Worm (Caenorhabditis elegans) whole organism, L2 larva: ENCODE data around the gene idpa-1.

Source experiments
- C34F6.9 ChIP-seq: fragments of 150-350 bp; optimal IDR thresholded peaks from 2 replicates; lab custom pipeline; 2014; ENCODE audit warnings: missing biosample characterization, missing genetic modification characterization
- F13H6.1 ChIP-seq: sonication (generic microtip); optimal IDR thresholded peaks from 2 replicates; lab custom pipeline; 2016; ENCODE audit warnings: missing genetic modification characterization, missing compliant biosample characterization
- R02D3.7 ChIP-seq: fragments of 150-350 bp; optimal IDR thresholded peaks from 2 replicates; lab custom pipeline; 2014; ENCODE audit warnings: missing biosample characterization, missing genetic modification characterization
- Y55F3AM.14 ChIP-seq: fragments of 200-800 bp; sonication (Bioruptor generic); optimal IDR thresholded peaks from 2 replicates; lab custom pipeline; 2018; ENCODE audit warnings: mild to moderate bottlenecking, missing genetic modification characterization, missing compliant biosample characterization
- ZK546.5 ChIP-seq: sonication (generic microtip); optimal IDR thresholded peaks from 2 replicates; lab custom pipeline; 2017; ENCODE audit warnings: missing biosample characterization, missing genetic modification characterization
- blmp-1 ChIP-seq: sonication (generic microtip); optimal IDR thresholded peaks from 2 replicates; lab custom pipeline; 2017; ENCODE audit warnings: missing genetic modification characterization, mild to moderate bottlenecking, missing compliant biosample characterization, antibody characterized with exemption, moderate library complexity; ENCODE audit not compliant: insufficient read depth
- ceh-16 ChIP-seq: fragments of 150-350 bp; optimal IDR thresholded peaks from 2 replicates; lab custom pipeline; 2014; ENCODE audit warnings: missing biosample characterization, missing genetic modification characterization
- crh-2 ChIP-seq: sonication (generic microtip); optimal IDR thresholded peaks from 2 replicates; lab custom pipeline; 2017; ENCODE audit warnings: missing biosample characterization, missing genetic modification characterization
- dmd-4 ChIP-seq: sonication (generic microtip); optimal IDR thresholded peaks from 2 replicates; lab custom pipeline; 2017; ENCODE audit warnings: missing biosample characterization, missing genetic modification characterization
- egl-27 ChIP-seq: sonication (generic microtip); optimal IDR thresholded peaks from 3 replicates; lab custom pipeline; 2017; ENCODE audit warnings: missing biosample characterization, missing genetic modification reagents, missing genetic modification characterization
- elt-1 ChIP-seq: fragments of 150-350 bp; optimal IDR thresholded peaks from 2 replicates; lab custom pipeline; 2014; ENCODE audit warnings: missing biosample characterization, missing genetic modification characterization
- elt-3 ChIP-seq: sonication (generic microtip); optimal IDR thresholded peaks from 2 replicates; lab custom pipeline; 2017; ENCODE audit warnings: missing biosample characterization, missing genetic modification characterization
- gmeb-1 ChIP-seq: fragments of 150-350 bp; optimal IDR thresholded peaks from 2 replicates; lab custom pipeline; 2014; ENCODE audit warnings: missing biosample characterization, missing genetic modification characterization
- lin-11 ChIP-seq: fragments of 150-350 bp; sonication (generic microtip); optimal IDR thresholded peaks from 2 replicates; lab custom pipeline; 2014; ENCODE audit warnings: missing biosample characterization, missing genetic modification characterization, inconsistent platforms, mixed read lengths
- lin-13 ChIP-seq: fragments of 150-350 bp; optimal IDR thresholded peaks from 2 replicates; lab custom pipeline; 2014; ENCODE audit warnings: missing biosample characterization, missing genetic modification reagents, missing genetic modification characterization
- lin-39 ChIP-seq: fragments of 150-350 bp; optimal IDR thresholded peaks from 2 replicates; lab custom pipeline; 2014; ENCODE audit warnings: missing biosample characterization, missing genetic modification reagents, missing genetic modification characterization
- mbf-1 ChIP-seq: sonication (generic microtip); optimal IDR thresholded peaks from 2 replicates; lab custom pipeline; 2017; ENCODE audit warnings: missing biosample characterization, missing genetic modification characterization
- mdl-1 ChIP-seq, 2 experiments: fragments of 150-350 bp in 1 of 2; sonication (generic microtip) in 1 of 2; optimal IDR thresholded peaks; 2 replicates each; lab custom pipeline; 2017; ENCODE audit warnings: missing biosample characterization in 2 of 2, missing genetic modification characterization in 2 of 2
- nhr-10 ChIP-seq: sonication (generic microtip); optimal IDR thresholded peaks from 2 replicates; lab custom pipeline; 2017; ENCODE audit warnings: missing biosample characterization, missing genetic modification characterization
- nhr-11 ChIP-seq: fragments of 150-350 bp; optimal IDR thresholded peaks from 2 replicates; lab custom pipeline; 2014; ENCODE audit warnings: missing biosample characterization, missing genetic modification characterization
- nhr-129 ChIP-seq: fragments of 150-350 bp; optimal IDR thresholded peaks from 2 replicates; lab custom pipeline; 2014; ENCODE audit warnings: missing biosample characterization, missing genetic modification characterization
- nhr-23 ChIP-seq: fragments of 150-350 bp; optimal IDR thresholded peaks from 2 replicates; lab custom pipeline; 2014; ENCODE audit warnings: missing biosample characterization, missing genetic modification reagents, missing genetic modification characterization
- nhr-25 ChIP-seq: fragments of 150-350 bp; sonication (generic microtip); optimal IDR thresholded peaks from 3 replicates; lab custom pipeline; 2014; ENCODE audit warnings: missing biosample characterization, missing genetic modification characterization
- nhr-77 ChIP-seq: fragments of 150-350 bp; optimal IDR thresholded peaks from 2 replicates; lab custom pipeline; 2014; ENCODE audit warnings: missing biosample characterization, missing genetic modification characterization
- peb-1 ChIP-seq: fragments of 150-350 bp; optimal IDR thresholded peaks from 2 replicates; lab custom pipeline; 2014; ENCODE audit warnings: missing biosample characterization, missing genetic modification characterization
- skn-1 ChIP-seq: sonication (generic microtip); optimal IDR thresholded peaks from 2 replicates; lab custom pipeline; 2017; ENCODE audit warnings: missing biosample characterization, missing genetic modification characterization
- snpc-4 ChIP-seq: fragments of 150-350 bp; optimal IDR thresholded peaks from 2 replicates; lab custom pipeline; 2014; ENCODE audit warnings: missing biosample characterization, missing genetic modification characterization
- unc-39 ChIP-seq: fragments of 150-350 bp; optimal IDR thresholded peaks from 2 replicates; lab custom pipeline; 2014; ENCODE audit warnings: missing biosample characterization, missing genetic modification characterization
- unc-55 ChIP-seq: fragments of 150-350 bp; sonication (generic microtip); optimal IDR thresholded peaks from 3 replicates; lab custom pipeline; 2014; ENCODE audit warnings: missing biosample characterization, missing genetic modification reagents, missing genetic modification characterization
- unc-62 ChIP-seq: fragments of 150-350 bp; optimal IDR thresholded peaks from 2 replicates; lab custom pipeline; 2014; ENCODE audit warnings: missing biosample characterization, missing genetic modification reagents, missing genetic modification characterization
- ztf-1 ChIP-seq: fragments of 200-800 bp; sonication (Bioruptor generic); conservative IDR thresholded peaks from 2 replicates; pipeline ENCODE4 v1.3.6; 2022; ENCODE audit warnings: missing genetic modification characterization, missing compliant biosample characterization
- ztf-11 ChIP-seq: sonication (generic microtip); optimal IDR thresholded peaks from 2 replicates; lab custom pipeline; 2017; ENCODE audit warnings: missing biosample characterization, missing genetic modification characterization

The idpa-1 gene

ce11 chrIII:2946101-2946500 lies 45.1 kb upstream of the idpa-1 start, which contains the start of gene H05C05.4:
Gene H05C05.4, minus strand, starts transcription at chrIII:2946201.
- no peak for TF ChIP-seq dmd-4
- no peak for TF ChIP-seq nhr-23 (tag; lab: Kevin White, UChicago)
- TF ChIP-seq peb-1 (tag; lab: Kevin White, UChicago), result no peak
- TF ChIP-seq mbf-1 (tag; lab: Kevin White, UChicago), result no peak
- TF ChIP-seq ztf-1 (GFP tag; lab: Robert Waterston, UW), result no peak
- TF ChIP-seq blmp-1 (tag; lab: Kevin White, UChicago), result no peak
- TF ChIP-seq nhr-77, result no peak
- no peak for TF ChIP-seq egl-27 (tag; lab: Kevin White, UChicago)
- no peak for TF ChIP-seq nhr-10
- no peak for TF ChIP-seq lin-11
- TF ChIP-seq crh-2, result no peak
- TF ChIP-seq, all 48 proteins: peak for 0

DNA sequence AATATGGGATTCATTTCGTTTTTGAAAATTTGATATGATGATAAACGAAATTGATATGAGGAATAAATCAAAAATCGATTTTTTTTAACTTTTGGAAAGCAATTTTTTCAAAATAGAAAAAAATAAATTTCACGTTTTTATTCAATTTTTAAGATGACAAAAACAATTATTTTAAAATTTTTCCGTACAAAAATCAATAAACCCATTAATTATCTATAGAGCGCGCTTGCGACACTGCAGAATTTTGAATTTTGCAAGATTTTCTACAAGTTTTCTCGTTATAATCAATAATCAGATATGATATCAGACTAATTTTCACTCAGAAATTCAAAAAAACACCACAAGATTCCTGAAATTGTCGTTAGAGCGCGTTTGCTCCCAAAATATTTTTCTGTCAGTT lies 43.0 kb upstream of the idpa-1 start, which contains the start of gene R10F2.6:
Gene R10F2.6, minus strand, starts transcription at position 101 of the 400 bp plus-strand sequence.
- TF ChIP-seq mdl-1 (tag; optimal IDR thresholded peaks at IDR 0.05; lab: Kevin White, UChicago), result no peak
- TF ChIP-seq ztf-11, result no peak
- no peak for TF ChIP-seq lin-39 (tag; lab: Kevin White, UChicago)
- no peak for TF ChIP-seq nhr-129
- TF ChIP-seq lin-11, result no peak
- TF ChIP-seq unc-39 (tag; lab: Kevin White, UChicago), result no peak
- TF ChIP-seq nhr-11 (tag; lab: Kevin White, UChicago), result no peak

DNA sequence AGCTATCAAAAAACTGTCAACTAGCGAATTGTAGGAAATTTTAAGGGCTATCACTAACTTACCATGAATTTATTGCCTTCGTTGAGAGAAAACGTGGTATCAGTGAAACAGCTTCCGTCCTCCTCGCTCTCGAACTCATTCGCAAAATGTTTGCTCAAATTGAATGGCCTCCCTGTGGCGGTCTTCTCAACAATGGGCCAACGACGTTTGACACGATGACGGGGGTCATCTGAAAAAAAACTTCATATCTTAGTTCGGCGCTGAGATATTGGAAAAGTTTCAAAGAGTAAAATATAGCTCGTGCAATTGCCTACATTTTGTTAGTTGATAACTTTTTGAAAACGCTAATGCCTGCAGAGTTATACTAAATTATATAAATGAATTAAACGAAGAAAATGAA lies 40.6 kb upstream of the idpa-1 start:
- TF ChIP-seq F13H6.1 (tag; lab: Kevin White, UChicago), result no peak

ce11 chrIII:2937780-2938179 lies 36.8 kb upstream of the idpa-1 start:
- TF ChIP-seq ztf-11, result no peak
- no peak for TF ChIP-seq ceh-16 (tag; lab: Kevin White, UChicago)
- TF ChIP-seq unc-62, result no peak
- TF ChIP-seq lin-39 (tag; lab: Kevin White, UChicago), result no peak
- no peak for TF ChIP-seq lin-13 (GFP tag; lab: Kevin White, UChicago)
- TF ChIP-seq elt-1 (tag; lab: Kevin White, UChicago), result no peak
- no peak for TF ChIP-seq R02D3.7 (tag; lab: Kevin White, UChicago)
- no peak for TF ChIP-seq crh-2
- no peak for TF ChIP-seq nhr-77
- no peak for TF ChIP-seq C34F6.9
- TF ChIP-seq peb-1 (tag; lab: Kevin White, UChicago), result no peak
- TF ChIP-seq nhr-23 (tag; lab: Kevin White, UChicago), result no peak
- TF ChIP-seq mdl-1 (tag; optimal IDR thresholded peaks at IDR 0.05; lab: Kevin White, UChicago), result no peak
- TF ChIP-seq snpc-4 (tag; lab: Kevin White, UChicago), result no peak
- no peak for TF ChIP-seq gmeb-1 (tag; lab: Kevin White, UChicago)

DNA sequence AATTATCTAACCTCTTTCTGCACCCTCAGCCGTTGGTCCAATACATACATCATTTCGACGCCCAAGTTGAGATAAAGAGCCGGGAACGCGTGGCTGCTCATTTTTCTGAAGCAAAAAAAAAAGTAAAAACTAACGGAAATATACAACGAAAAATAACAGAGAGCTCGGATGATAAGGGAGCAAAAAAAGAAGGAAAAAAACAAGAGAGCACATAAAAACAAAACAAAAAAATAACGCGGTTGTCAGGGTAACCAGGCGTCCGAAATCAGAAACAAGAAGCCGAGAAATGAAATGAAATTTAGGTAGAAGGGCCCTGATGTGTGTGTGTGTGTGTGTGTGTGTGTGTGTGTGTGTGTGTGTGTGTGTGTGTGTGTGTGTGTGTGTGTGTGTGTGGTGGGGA lies 23.6 kb upstream of the idpa-1 start, which contains the start of gene R10F2.5:
Gene R10F2.5, minus strand, starts transcription at position 101 of the 400 bp plus-strand sequence.
- TF ChIP-seq dmd-4, result no peak
- no peak for TF ChIP-seq skn-1

DNA sequence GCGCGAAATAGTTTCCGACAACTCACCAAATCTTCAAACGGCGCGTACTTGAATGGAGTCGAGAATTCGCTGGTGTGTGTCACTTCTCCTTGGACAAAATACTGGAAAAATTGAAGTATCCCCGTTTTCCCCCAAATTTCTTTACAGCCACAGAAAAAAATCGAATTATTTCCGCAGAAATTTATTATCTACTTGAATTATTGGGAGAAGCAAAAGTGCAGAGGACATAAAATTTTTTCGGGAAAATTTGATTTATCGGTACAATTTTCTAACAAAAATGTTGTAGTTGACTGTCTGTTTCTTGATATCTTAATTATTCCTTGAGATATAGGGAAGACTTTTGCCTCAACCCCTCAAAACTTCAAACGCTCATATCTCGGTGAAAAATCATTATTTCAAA lies 22.0 kb upstream of the idpa-1 start, which contains the start of gene R10F2.4:
Gene R10F2.4, minus strand, starts transcription at position 101 of the 400 bp plus-strand sequence.
- TF ChIP-seq blmp-1 (tag; lab: Kevin White, UChicago) (no peak), elt-3 (tag; lab: Kevin White, UChicago) (no peak), nhr-25 (tag; lab: Kevin White, UChicago) (no peak), lin-13 (GFP tag; lab: Kevin White, UChicago) (no peak), ZK546.5 (tag; lab: Kevin White, UChicago) (no peak), unc-55 (GFP tag; lab: Kevin White, UChicago) (no peak), Y55F3AM.14 (GFP tag; lab: Kevin White, UChicago) (no peak)
